Fruit fly (Drosophila melanogaster) whole organism, embryonic: Measurements from ENCODE around the gene Cka.
A peak's percentile ranks its signal among the peaks of the same experiment; 100 is the strongest.

ENCODE experiments used
- Atf6 ChIP-seq: fragments of 200-800 bp; sonication (Bioruptor generic); IDR thresholded peaks from 2 replicates; pipeline ENCODE4 v1.3.6; 2022; ENCODE audit warnings: missing biosample characterization, missing genetic modification characterization
- C15 ChIP-seq: fragments of 200-800 bp; sonication (Bioruptor generic); IDR thresholded peaks from 3 replicates; pipeline ENCODE4 v1.3.6; 2022; ENCODE audit warnings: missing biosample characterization, missing genetic modification characterization
- CG10267 ChIP-seq: fragments of 200-800 bp; sonication (Bioruptor generic); optimal IDR thresholded peaks from 2 replicates; lab custom pipeline; 2018; ENCODE audit warnings: missing biosample characterization, mild to moderate bottlenecking, missing genetic modification characterization, moderate library complexity
- CG10321 ChIP-seq: fragments of 200-800 bp; sonication (Bioruptor generic); IDR thresholded peaks from 2 replicates; pipeline ENCODE4 v1.3.6; 2022; ENCODE audit warnings: missing biosample characterization, missing genetic modification characterization
- CG11456 ChIP-seq: fragments of 200-800 bp; sonication (Bioruptor generic); IDR thresholded peaks from 3 replicates; pipeline ENCODE4 v1.3.6; 2022; ENCODE audit warnings: missing biosample characterization, missing genetic modification characterization
- CG11504 ChIP-seq: fragments of 200-800 bp; sonication (Bioruptor generic); optimal IDR thresholded peaks from 3 replicates; lab custom pipeline; 2019; ENCODE audit warnings: missing biosample characterization, mild to moderate bottlenecking, missing genetic modification characterization, moderate library complexity
- CG12659 ChIP-seq: fragments of 200-800 bp; sonication (Bioruptor generic); optimal IDR thresholded peaks from 3 replicates; lab custom pipeline; 2017; ENCODE audit warnings: mild to moderate bottlenecking, missing biosample characterization, missing genetic modification reagents, missing genetic modification characterization
- CG15269 ChIP-seq: fragments of 200-800 bp; sonication (Bioruptor generic); optimal IDR thresholded peaks from 2 replicates; lab custom pipeline; 2018; ENCODE audit warnings: missing biosample characterization, mild to moderate bottlenecking, missing genetic modification characterization, moderate library complexity
- CG17186 ChIP-seq: fragments of 200-800 bp; sonication (Bioruptor generic); optimal IDR thresholded peaks from 3 replicates; lab custom pipeline; 2017; ENCODE audit warnings: missing biosample characterization, missing genetic modification reagents, missing genetic modification characterization
- CG18476 ChIP-seq: fragments of 200-800 bp; sonication (Bioruptor generic); optimal IDR thresholded peaks from 2 replicates; lab custom pipeline; 2016; ENCODE audit warnings: missing biosample characterization, mild to moderate bottlenecking, missing genetic modification characterization
- CG2116 ChIP-seq: fragments of 200-800 bp; sonication (Bioruptor generic); optimal IDR thresholded peaks from 3 replicates; lab custom pipeline; 2018; ENCODE audit warnings: missing biosample characterization, mild to moderate bottlenecking, missing genetic modification characterization
- CG2120 ChIP-seq: fragments of 200-800 bp; sonication (Bioruptor generic); optimal IDR thresholded peaks from 3 replicates; lab custom pipeline; 2016; ENCODE audit warnings: missing biosample characterization, missing genetic modification characterization
- CG30020 ChIP-seq: fragments of 200-800 bp; optimal IDR thresholded peaks from 2 replicates; lab custom pipeline; 2019; ENCODE audit warnings: missing biosample characterization, mild to moderate bottlenecking, missing genetic modification characterization, moderate library complexity
- CG30403 ChIP-seq: fragments of 200-800 bp; sonication (Bioruptor generic); optimal IDR thresholded peaks from 3 replicates; lab custom pipeline; 2016; ENCODE audit warnings: missing biosample characterization, missing genetic modification characterization
- CG30431 ChIP-seq: fragments of 200-800 bp; sonication (Bioruptor generic); optimal IDR thresholded peaks from 2 replicates; lab custom pipeline; 2017; ENCODE audit warnings: missing biosample characterization, missing genetic modification characterization
- CG34224 ChIP-seq: fragments of 200-800 bp; sonication (Bioruptor generic); IDR thresholded peaks from 3 replicates; pipeline ENCODE4 v1.3.6; 2022; ENCODE audit warnings: missing biosample characterization, missing genetic modification characterization; ENCODE audit not compliant: partially characterized antibody
- CG8924 ChIP-seq: fragments of 200-800 bp; optimal IDR thresholded peaks from 3 replicates; lab custom pipeline; 2019; ENCODE audit warnings: missing biosample characterization, mild to moderate bottlenecking, missing genetic modification characterization, moderate library complexity
- CG9932 ChIP-seq: fragments of 200-800 bp; sonication (Bioruptor generic); IDR thresholded peaks from 2 replicates; pipeline ENCODE4 v1.3.6; 2022; ENCODE audit warnings: missing biosample characterization, missing genetic modification characterization
- D19A ChIP-seq: fragments of 200-800 bp; optimal IDR thresholded peaks from 3 replicates; lab custom pipeline; 2019; ENCODE audit warnings: missing biosample characterization, mild to moderate bottlenecking, missing genetic modification characterization, moderate library complexity
- Fer2 ChIP-seq: fragments of 200-800 bp; sonication (Bioruptor generic); optimal IDR thresholded peaks from 2 replicates; lab custom pipeline; 2018; ENCODE audit warnings: missing biosample characterization, mild to moderate bottlenecking, missing genetic modification characterization, moderate library complexity
- Hmr ChIP-seq: fragments of 200-800 bp; sonication (Bioruptor generic); optimal IDR thresholded peaks from 3 replicates; lab custom pipeline; 2017; ENCODE audit warnings: mild to moderate bottlenecking, missing biosample characterization, missing genetic modification reagents, missing genetic modification characterization
- MBD-R2 ChIP-seq: fragments of 200-800 bp; sonication (Bioruptor generic); IDR thresholded peaks from 2 replicates; pipeline ENCODE4 v1.3.6; 2022; ENCODE audit warnings: missing biosample characterization, missing genetic modification characterization
- Meics ChIP-seq: fragments of 200-800 bp; sonication (Bioruptor generic); optimal IDR thresholded peaks from 2 replicates; lab custom pipeline; 2017; ENCODE audit warnings: missing biosample characterization, mild to moderate bottlenecking, missing genetic modification characterization
- Myb ChIP-seq: fragments of 200-800 bp; sonication (Bioruptor generic); optimal IDR thresholded peaks from 2 replicates; lab custom pipeline; 2016; ENCODE audit warnings: missing biosample characterization, missing genetic modification characterization
- NC2β ChIP-seq: fragments of 200-800 bp; sonication (Bioruptor generic); optimal IDR thresholded peaks from 2 replicates; lab custom pipeline; 2016; ENCODE audit warnings: missing biosample characterization, missing genetic modification characterization
- Nf-YC ChIP-seq: fragments of 200-800 bp; optimal IDR thresholded peaks from 3 replicates; lab custom pipeline; 2019; ENCODE audit warnings: missing biosample characterization, mild to moderate bottlenecking, missing genetic modification characterization, moderate library complexity
- Ravus ChIP-seq: fragments of 200-800 bp; sonication (Bioruptor generic); IDR thresholded peaks from 2 replicates; pipeline ENCODE4 v1.3.6; 2022; ENCODE audit warnings: missing biosample characterization, missing genetic modification characterization
- Scr ChIP-seq: fragments of 200-800 bp; sonication (Bioruptor generic); IDR thresholded peaks from 2 replicates; pipeline ENCODE4 v1.3.6; 2022; ENCODE audit warnings: missing biosample characterization, missing genetic modification characterization; ENCODE audit not compliant: partially characterized antibody
- Sry-δ ChIP-seq: fragments of 200-800 bp; sonication (Bioruptor generic); optimal IDR thresholded peaks from 2 replicates; lab custom pipeline; 2016; ENCODE audit warnings: missing biosample characterization, missing genetic modification characterization
- TFAM ChIP-seq: fragments of 200-800 bp; sonication (Bioruptor generic); optimal IDR thresholded peaks from 2 replicates; lab custom pipeline; 2017; ENCODE audit warnings: missing biosample characterization, missing genetic modification characterization, inconsistent platforms
- Xrp1 ChIP-seq: fragments of 200-800 bp; sonication (Bioruptor generic); IDR thresholded peaks from 2 replicates; pipeline ENCODE4 v1.3.6; 2022; ENCODE audit warnings: missing biosample characterization, missing genetic modification characterization
- al ChIP-seq: fragments of 200-800 bp; sonication (Bioruptor generic); IDR thresholded peaks from 2 replicates; pipeline ENCODE4 v1.3.6; 2022; ENCODE audit warnings: missing biosample characterization, missing genetic modification characterization
- ap ChIP-seq: fragments of 200-800 bp; sonication (Bioruptor generic); IDR thresholded peaks from 2 replicates; pipeline ENCODE4 v1.3.6; 2022; ENCODE audit warnings: missing biosample characterization, missing genetic modification characterization
- bbx ChIP-seq: fragments of 200-800 bp; sonication (Bioruptor generic); IDR thresholded peaks from 2 replicates; pipeline ENCODE4 v1.3.6; 2022; ENCODE audit warnings: missing biosample characterization, missing genetic modification characterization; ENCODE audit not compliant: partially characterized antibody
- ci ChIP-seq: fragments of 200-800 bp; sonication (Bioruptor generic); IDR thresholded peaks from 3 replicates; pipeline ENCODE4 v1.3.6; 2022; ENCODE audit warnings: missing biosample characterization, missing genetic modification characterization
- grau ChIP-seq: fragments of 200-800 bp; optimal IDR thresholded peaks from 3 replicates; lab custom pipeline; 2019; ENCODE audit warnings: missing biosample characterization, mild to moderate bottlenecking, missing genetic modification characterization, moderate library complexity
- gsb-n ChIP-seq: fragments of 200-800 bp; sonication (Bioruptor generic); optimal IDR thresholded peaks from 3 replicates; lab custom pipeline; 2018; ENCODE audit warnings: missing biosample characterization, mild to moderate bottlenecking, missing genetic modification characterization
- hbn ChIP-seq: fragments of 200-800 bp; sonication (Bioruptor generic); IDR thresholded peaks from 2 replicates; pipeline ENCODE4 v1.3.6; 2022; ENCODE audit warnings: missing biosample characterization, missing genetic modification characterization; ENCODE audit not compliant: partially characterized antibody
- ind ChIP-seq: fragments of 200-800 bp; sonication (Bioruptor generic); optimal IDR thresholded peaks from 3 replicates; lab custom pipeline; 2016; ENCODE audit warnings: missing biosample characterization, missing genetic modification characterization
- phol ChIP-seq: fragments of 200-800 bp; sonication (Bioruptor generic); optimal IDR thresholded peaks from 3 replicates; lab custom pipeline; 2018; ENCODE audit warnings: missing biosample characterization, mild to moderate bottlenecking, missing genetic modification characterization, moderate library complexity
- psq ChIP-seq: fragments of 200-800 bp; sonication (Bioruptor generic); optimal IDR thresholded peaks from 2 replicates; lab custom pipeline; 2017; ENCODE audit warnings: missing biosample characterization, missing genetic modification characterization
- row ChIP-seq: fragments of 200-800 bp; sonication (Bioruptor generic); IDR thresholded peaks from 3 replicates; pipeline ENCODE4 v1.3.6; 2022; ENCODE audit warnings: missing biosample characterization, missing genetic modification characterization
- twi ChIP-seq: fragments of 200-800 bp; optimal IDR thresholded peaks from 2 replicates; lab custom pipeline; 2019; ENCODE audit warnings: missing biosample characterization, mild to moderate bottlenecking, missing genetic modification characterization, moderate library complexity
- zfh1 ChIP-seq: fragments of 200-800 bp; sonication (Bioruptor generic); IDR thresholded peaks from 3 replicates; pipeline ENCODE4 v1.3.6; 2022; ENCODE audit warnings: missing biosample characterization, missing genetic modification characterization

Cka gene

DNA sequence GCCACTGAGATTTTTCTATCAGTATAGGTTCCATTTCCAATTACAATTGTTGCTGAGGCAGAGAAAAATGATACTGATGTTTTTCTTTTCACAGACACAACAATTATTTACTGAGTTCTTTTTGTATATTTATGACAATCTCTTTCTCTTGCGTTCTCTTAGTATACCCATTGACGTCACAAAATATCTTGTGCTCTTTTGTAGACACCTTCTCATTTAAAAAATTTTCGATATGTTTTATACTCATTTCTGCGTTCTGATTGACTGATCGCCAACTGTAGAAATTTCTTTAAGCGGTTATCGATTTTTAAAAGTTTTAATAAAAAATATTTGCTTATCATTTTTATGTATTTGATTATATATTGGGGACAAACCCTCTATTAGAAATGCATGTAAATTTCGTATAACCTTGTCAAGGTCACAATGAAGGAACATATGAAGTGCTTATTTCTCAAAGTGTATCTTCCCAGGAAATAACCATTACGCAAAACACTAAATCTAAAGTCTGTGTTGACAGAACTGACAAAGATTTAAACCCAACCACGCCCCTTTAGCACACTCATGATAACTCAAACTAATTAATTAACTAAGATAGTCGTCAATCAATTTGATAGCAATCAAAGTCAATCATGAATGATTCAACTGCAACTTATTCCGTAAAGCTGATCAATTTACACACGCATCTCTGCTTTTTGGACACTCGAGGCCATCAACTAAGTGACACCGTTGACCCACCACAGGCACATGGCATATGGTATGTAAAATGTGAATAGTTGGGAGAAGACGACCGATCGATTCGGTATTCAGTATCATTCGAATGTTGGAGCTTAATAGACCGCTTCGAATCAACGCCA is 19.7 kb upstream of the Cka start, which contains the start of the genes Glyat and Tg (continued):
- TF ChIP-seq MBD-R2 (GFP tag; lab: Robert Waterston, UW) (0 out of 2 replicates have a peak, but pooled peaks have one; percentile 6), D19A (tag; lab: Kevin White, UChicago) (peak; percentile 1), Nf-YC (tag; lab: Kevin White, UChicago) (peak; percentile 16), Meics (GFP tag; lab: Kevin White, UChicago) (peak; percentile 20), CG10321 (GFP tag; lab: Robert Waterston, UW) (0 out of 2 replicates have a peak, but pooled peaks have one; percentile 8), NC2β (GFP tag; lab: Kevin White, UChicago) (no peak), al (GFP tag; lab: Robert Waterston, UW) (peak; percentile 52), row (peak; percentile 60), hbn (GFP tag; lab: Robert Waterston, UW) (peak; percentile 56), bbx (peak; percentile 48; the same call in 1 of the 2 replicates), CG34224 (GFP tag; lab: Robert Waterston, UW) (peak; percentile 66; the same call in 2 of the 3 replicates), CG18476 (peak; percentile 2), CG17186 (GFP tag; lab: Kevin White, UChicago) (no peak), twi (no peak), Myb (GFP tag; lab: Kevin White, UChicago) (peak; percentile 70), CG11456 (GFP tag; lab: Robert Waterston, UW) (0 out of 3 replicates have a peak, but pooled peaks have one; percentile 19), Xrp1 (GFP tag; lab: Robert Waterston, UW) (0 out of 2 replicates have a peak, but pooled peaks have one; percentile 22), CG12659 (GFP tag; lab: Kevin White, UChicago) (peak; percentile 36), phol (tag; lab: Kevin White, UChicago) (peak; percentile 15), CG2116 (GFP tag; lab: Kevin White, UChicago) (peak; percentile 78), ind (GFP tag; lab: Kevin White, UChicago) (no peak), CG9932 (GFP tag; lab: Robert Waterston, UW) (peak; percentile 50), ci (peak; percentile 50; the same call in 2 of the 3 replicates), Scr (peak; percentile 51), CG10267 (tag; lab: Kevin White, UChicago) (peak; percentile 8), zfh1 (GFP tag; lab: Robert Waterston, UW) (0 out of 3 replicates have a peak, but pooled peaks have one; percentile 26), CG15269 (tag; lab: Kevin White, UChicago) (peak; percentile 25), grau (tag; lab: Kevin White, UChicago) (peak; percentile 41), CG11504 (tag; lab: Kevin White, UChicago) (peak; percentile 51), Hmr (GFP tag; lab: Kevin White, UChicago) (peak; percentile 19), CG30020 (tag; lab: Kevin White, UChicago) (peak; percentile 2), CG30431 (GFP tag; lab: Kevin White, UChicago) (no peak), psq (GFP tag; lab: Kevin White, UChicago) (no peak), TFAM (GFP tag; lab: Kevin White, UChicago) (no peak), ap (GFP tag; lab: Robert Waterston, UW) (no peak), C15 (no peak), CG8924 (peak; percentile 36), CG30403 (GFP tag; lab: Kevin White, UChicago) (peak; percentile 20), Sry-δ (GFP tag; lab: Kevin White, UChicago) (peak; percentile 25), Atf6 (GFP tag; lab: Robert Waterston, UW) (peak; percentile 62), Ravus (GFP tag; lab: Robert Waterston, UW) (no peak), CG2120 (GFP tag; lab: Kevin White, UChicago) (peak; percentile 45), gsb-n (peak; percentile 1), Fer2 (tag; lab: Kevin White, UChicago) (peak; percentile 19)
